Fruit fly (Drosophila melanogaster): ENCODE measurements around the gene dib.

DNA sequence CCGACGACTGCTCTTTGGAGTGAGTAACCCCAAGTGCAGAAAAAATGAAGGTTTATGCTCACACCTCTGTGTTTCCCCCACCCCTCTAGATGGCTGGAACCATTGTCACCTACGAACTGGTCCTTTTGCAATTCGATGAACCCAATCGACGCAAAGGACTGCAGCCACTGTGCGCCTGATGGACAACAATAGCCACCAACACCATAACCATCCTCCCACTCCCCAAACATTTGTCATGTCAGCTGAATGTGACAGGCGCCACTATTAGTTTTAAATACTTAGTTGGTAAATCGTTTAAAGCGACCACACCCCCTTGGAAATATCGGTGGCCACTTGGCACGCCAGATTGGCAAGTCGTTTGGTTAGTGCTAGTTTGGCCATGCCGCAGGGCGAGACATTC is 33.8 kb upstream of the dib start, which contains the start of the genes Gr64b and Gr64c:
- TF ChIP-seq CG8478 (optimal IDR thresholded peaks at IDR 0.05) (no peak), EcR (GFP tag; optimal IDR thresholded peaks at IDR 0.05) (no peak), psq (optimal IDR thresholded peaks at IDR 0.05) (no peak)

Data from whole organism.